Worm (Caenorhabditis elegans): Measurements from ENCODE around the gene fbxb-83.

- TF ChIP-seq flt-1 (GFP tag; IDR thresholded peaks at IDR 0.05) (no peak), ztf-23 (GFP tag; IDR thresholded peaks at IDR 0.05) (no peak), klf-2 (GFP tag; conservative IDR thresholded peaks at IDR 0.05) (no peak), cog-1 (tag; optimal IDR thresholded peaks at IDR 0.05) (no peak), ztf-29 (GFP tag; IDR thresholded peaks at IDR 0.05) (no peak), ref-1 (GFP tag; conservative IDR thresholded peaks at IDR 0.05) (no peak), T22C8.4 (GFP tag; IDR thresholded peaks at IDR 0.05) (no peak), med-1 (GFP tag; optimal IDR thresholded peaks at IDR 0.05; ENCODE audit: insufficient read depth) (no peak), tab-1 (GFP tag; IDR thresholded peaks at IDR 0.05) (no peak)
Measured at ce11 chrIII:190686-191085, 45.7 kb upstream of the fbxb-83 start, which contains the start of gene cox-17.

All from whole organism, midembryonic.